Comparison of ENCODE assay signal across 1 fruit fly cellular context in genomic region chrX:6804485-6805295, dm6.
TF ChIP-seq lines count a peak whose summit lies in the region.

No protein-coding gene starts in this region.

TF ChIP-seq in whole organism, embryonic, 481 proteins besides CTCF, POLR2A, EP300 and RAD21 (continued from another document and continues in another):
- TF ChIP-seq corto (GFP tag; optimal IDR thresholded peaks at IDR 0.05; lab: Kevin White, UChicago): peak; percentile 93
- TF ChIP-seq Deaf1 (tag; optimal IDR thresholded peaks at IDR 0.05; lab: Kevin White, UChicago): no peak
- peak; percentile 88 for TF ChIP-seq slbo (GFP tag; IDR thresholded peaks at IDR 0.05; lab: Robert Waterston, UW)
- TF ChIP-seq CG15269 (tag; optimal IDR thresholded peaks at IDR 0.05; lab: Kevin White, UChicago): no peak
- no peak for TF ChIP-seq cad (GFP tag; optimal IDR thresholded peaks at IDR 0.05; lab: Kevin White, UChicago)
- TF ChIP-seq Kr (GFP tag; optimal IDR thresholded peaks at IDR 0.05; lab: Kevin White, UChicago): no peak
- TF ChIP-seq Hr78 (GFP tag; optimal IDR thresholded peaks at IDR 0.05; lab: Kevin White, UChicago): no peak
- peak; percentile 5 for TF ChIP-seq kay (GFP tag; optimal IDR thresholded peaks at IDR 0.05; lab: Kevin White, UChicago)
- peak; percentile 55 for TF ChIP-seq Asciz (GFP tag; optimal IDR thresholded peaks at IDR 0.05; lab: Kevin White, UChicago)
- no peak for TF ChIP-seq CG2678 (tag; optimal IDR thresholded peaks at IDR 0.05; lab: Kevin White, UChicago)
- peak; percentile 53 for TF ChIP-seq Six4 (GFP tag; optimal IDR thresholded peaks at IDR 0.05; lab: Kevin White, UChicago)
- TF ChIP-seq mld (GFP tag; IDR thresholded peaks at IDR 0.05; lab: Robert Waterston, UW; ENCODE audit: partially characterized antibody): no peak
- peak; percentile 34 for TF ChIP-seq CG17802 (tag; optimal IDR thresholded peaks at IDR 0.05; lab: Kevin White, UChicago)
- no peak for TF ChIP-seq zf30C (GFP tag; optimal IDR thresholded peaks at IDR 0.05; lab: Kevin White, UChicago)
- TF ChIP-seq br (optimal IDR thresholded peaks at IDR 0.05; lab: Kevin White, UChicago): no peak
- peak; percentile 42; the same call in 1 of the 2 replicates for TF ChIP-seq dan (GFP tag; IDR thresholded peaks at IDR 0.05; lab: Robert Waterston, UW)
- peak; percentile 84 for TF ChIP-seq CG2712 (tag; optimal IDR thresholded peaks at IDR 0.05; lab: Kevin White, UChicago)
- no peak for TF ChIP-seq sima (GFP tag; optimal IDR thresholded peaks at IDR 0.05; lab: Kevin White, UChicago)
- no peak for TF ChIP-seq gcm2 (GFP tag; optimal IDR thresholded peaks at IDR 0.05; lab: Kevin White, UChicago)
- TF ChIP-seq usp (GFP tag; optimal IDR thresholded peaks at IDR 0.05; lab: Kevin White, UChicago): no peak
- peak; percentile 47 for TF ChIP-seq wek (GFP tag; optimal IDR thresholded peaks at IDR 0.05; lab: Kevin White, UChicago)
- TF ChIP-seq ken (GFP tag; IDR thresholded peaks at IDR 0.05; lab: Robert Waterston, UW): peak; percentile 93
- peak; percentile 43 for TF ChIP-seq zfh2 (GFP tag; optimal IDR thresholded peaks at IDR 0.05; lab: Kevin White, UChicago)
- peak; percentile 76; the same call in 1 of the 2 replicates for TF ChIP-seq al (GFP tag; IDR thresholded peaks at IDR 0.05; lab: Robert Waterston, UW)
- TF ChIP-seq mam (GFP tag; optimal IDR thresholded peaks at IDR 0.05; lab: Kevin White, UChicago): peak; percentile 62
- peak; percentile 81 for TF ChIP-seq CG2889 (GFP tag; IDR thresholded peaks at IDR 0.05; lab: Robert Waterston, UW)
- TF ChIP-seq Neu2 (GFP tag; optimal IDR thresholded peaks at IDR 0.05; lab: Kevin White, UChicago; ENCODE audit: borderline replicate concordance): no peak
- TF ChIP-seq mirr (GFP tag; optimal IDR thresholded peaks at IDR 0.05; lab: Kevin White, UChicago): no peak
- peak; percentile 89 for TF ChIP-seq CG9932 (GFP tag; IDR thresholded peaks at IDR 0.05; lab: Robert Waterston, UW)
- TF ChIP-seq Scr (GFP tag; IDR thresholded peaks at IDR 0.05; lab: Robert Waterston, UW; ENCODE audit: partially characterized antibody): 0 out of 2 replicates have a peak, but pooled peaks have one; percentile 8
- no peak for TF ChIP-seq pzg (GFP tag; optimal IDR thresholded peaks at IDR 0.05; lab: Kevin White, UChicago)
- peak; percentile 89 for TF ChIP-seq sisA (GFP tag; IDR thresholded peaks at IDR 0.05; lab: Robert Waterston, UW)
- TF ChIP-seq dmrt11E (tag; optimal IDR thresholded peaks at IDR 0.05; lab: Kevin White, UChicago): peak; percentile 77
- TF ChIP-seq gem (tag; optimal IDR thresholded peaks at IDR 0.05; lab: Kevin White, UChicago): peak; percentile 86
- peak; percentile 87 for TF ChIP-seq dysf (GFP tag; IDR thresholded peaks at IDR 0.05; lab: Robert Waterston, UW)
- no peak for TF ChIP-seq nerfin-2 (GFP tag; IDR thresholded peaks at IDR 0.05; lab: Robert Waterston, UW; ENCODE audit: partially characterized antibody)
- TF ChIP-seq CG1602 (GFP tag; optimal IDR thresholded peaks at IDR 0.05; lab: Kevin White, UChicago): peak; percentile 77
- TF ChIP-seq CG6689 (GFP tag; IDR thresholded peaks at IDR 0.05; lab: Robert Waterston, UW): peak; percentile 90
- TF ChIP-seq NC2α (GFP tag; optimal IDR thresholded peaks at IDR 0.05; lab: Kevin White, UChicago): peak; percentile 29
- peak; percentile 74 for TF ChIP-seq CG12659 (GFP tag; optimal IDR thresholded peaks at IDR 0.05; lab: Kevin White, UChicago)
- TF ChIP-seq Xrp1 (GFP tag; IDR thresholded peaks at IDR 0.05; lab: Robert Waterston, UW): peak; percentile 90
- TF ChIP-seq Oli (tag; optimal IDR thresholded peaks at IDR 0.05; lab: Kevin White, UChicago): peak; percentile 79
- TF ChIP-seq CG3847 (GFP tag; IDR thresholded peaks at IDR 0.05; lab: Robert Waterston, UW): peak; percentile 69
- TF ChIP-seq Dbx (GFP tag; IDR thresholded peaks at IDR 0.05; lab: Robert Waterston, UW): peak; percentile 80; the same call in 2 of the 3 replicates
- TF ChIP-seq Pdp1 (GFP tag; optimal IDR thresholded peaks at IDR 0.05; lab: Kevin White, UChicago): peak in 1 of 2 experiments; percentile 62
- TF ChIP-seq lola (GFP tag; optimal IDR thresholded peaks at IDR 0.05; lab: Kevin White, UChicago): peak in 1 of 3 experiments; percentile 73
- peak; percentile 81 for TF ChIP-seq lmd (GFP tag; IDR thresholded peaks at IDR 0.05; lab: Robert Waterston, UW)
- TF ChIP-seq CG7963 (GFP tag; IDR thresholded peaks at IDR 0.05; lab: Robert Waterston, UW; ENCODE audit: partially characterized antibody): no peak
- no peak for TF ChIP-seq slou (GFP tag; optimal IDR thresholded peaks at IDR 0.05; lab: Kevin White, UChicago)
- TF ChIP-seq HmgD (GFP tag; optimal IDR thresholded peaks at IDR 0.05; lab: Kevin White, UChicago): no peak
- peak; percentile 93 for TF ChIP-seq Ets65A (GFP tag; lab: Kevin White, UChicago)
- peak; percentile 63 for TF ChIP-seq CG9437 (GFP tag; optimal IDR thresholded peaks at IDR 0.05; lab: Kevin White, UChicago)
- peak; percentile 90 for TF ChIP-seq Gug (GFP tag; IDR thresholded peaks at IDR 0.05; lab: Robert Waterston, UW)
- peak; percentile 89 for TF ChIP-seq Rx (GFP tag; IDR thresholded peaks at IDR 0.05; lab: Robert Waterston, UW)
- peak; percentile 81 for TF ChIP-seq CG9727 (GFP tag; optimal IDR thresholded peaks at IDR 0.05; lab: Kevin White, UChicago)
- peak; percentile 37 for TF ChIP-seq B-H2 (GFP tag; optimal IDR thresholded peaks at IDR 0.05; lab: Kevin White, UChicago)
- no peak for TF ChIP-seq dmrt99B (tag; optimal IDR thresholded peaks at IDR 0.05; lab: Kevin White, UChicago)
- TF ChIP-seq CG13894 (tag; optimal IDR thresholded peaks at IDR 0.05; lab: Kevin White, UChicago): peak; percentile 75
- peak; percentile 83 for TF ChIP-seq Hsf (GFP tag; optimal IDR thresholded peaks at IDR 0.05; lab: Kevin White, UChicago)
- no peak for TF ChIP-seq emc (GFP tag; optimal IDR thresholded peaks at IDR 0.05; lab: Kevin White, UChicago)
- TF ChIP-seq pum (GFP tag; optimal IDR thresholded peaks at IDR 0.05; lab: Kevin White, UChicago): peak; percentile 56
- no peak for TF ChIP-seq eyg (GFP tag; optimal IDR thresholded peaks at IDR 0.05; lab: Kevin White, UChicago)
- peak; percentile 58 for TF ChIP-seq zen (tag; optimal IDR thresholded peaks at IDR 0.05; lab: Kevin White, UChicago)
- peak; percentile 66 for TF ChIP-seq CG16863 (GFP tag; optimal IDR thresholded peaks at IDR 0.05; lab: Kevin White, UChicago)
- TF ChIP-seq E2f1 (GFP tag; IDR thresholded peaks at IDR 0.05; lab: Robert Waterston, UW): peak; percentile 83
- no peak for TF ChIP-seq knrl (GFP tag; IDR thresholded peaks at IDR 0.05; lab: Robert Waterston, UW; ENCODE audit: partially characterized antibody)
- no peak for TF ChIP-seq unpg (GFP tag; optimal IDR thresholded peaks at IDR 0.05; lab: Kevin White, UChicago)
- peak; percentile 85 for TF ChIP-seq CG4730 (GFP tag; IDR thresholded peaks at IDR 0.05; lab: Robert Waterston, UW)
- TF ChIP-seq Jarid2 (GFP tag; optimal IDR thresholded peaks at IDR 0.05; lab: Kevin White, UChicago): peak; percentile 16
- no peak for TF ChIP-seq Blimp-1 (GFP tag; optimal IDR thresholded peaks at IDR 0.05; lab: Kevin White, UChicago)
- TF ChIP-seq nom (GFP tag; optimal IDR thresholded peaks at IDR 0.05; lab: Kevin White, UChicago): peak; percentile 36
- peak; percentile 97 for TF ChIP-seq Drgx (GFP tag; IDR thresholded peaks at IDR 0.05; lab: Robert Waterston, UW)
- peak; percentile 63 for TF ChIP-seq pnt (GFP tag; optimal IDR thresholded peaks at IDR 0.05; lab: Kevin White, UChicago)
- peak; percentile 81 for TF ChIP-seq CG8924 (tag; optimal IDR thresholded peaks at IDR 0.05; lab: Kevin White, UChicago)
- peak; percentile 77 for TF ChIP-seq lilli (GFP tag; optimal IDR thresholded peaks at IDR 0.05; lab: Kevin White, UChicago)
- peak; percentile 67 for TF ChIP-seq CG18476 (GFP tag; optimal IDR thresholded peaks at IDR 0.05; lab: Kevin White, UChicago)
- no peak for TF ChIP-seq ato (GFP tag; IDR thresholded peaks at IDR 0.05; lab: Robert Waterston, UW; ENCODE audit: partially characterized antibody)
- peak; percentile 64 for TF ChIP-seq Hand (GFP tag; optimal IDR thresholded peaks at IDR 0.05; lab: Kevin White, UChicago)
- peak; percentile 55 for TF ChIP-seq jumu (GFP tag; optimal IDR thresholded peaks at IDR 0.05; lab: Kevin White, UChicago)
- peak; percentile 57 to 81 for TF ChIP-seq chif (GFP tag; optimal IDR thresholded peaks at IDR 0.05; lab: Kevin White, UChicago)
- TF ChIP-seq CG34376 (GFP tag; optimal IDR thresholded peaks at IDR 0.05; lab: Kevin White, UChicago): no peak
- 0 out of 2 replicates have a peak, but pooled peaks have one; percentile 16 for TF ChIP-seq Dref (GFP tag; IDR thresholded peaks at IDR 0.05; lab: Robert Waterston, UW)
- TF ChIP-seq CG5245 (GFP tag; optimal IDR thresholded peaks at IDR 0.05; lab: Kevin White, UChicago): peak; percentile 56
- peak; percentile 83 for TF ChIP-seq CG14014 (GFP tag; IDR thresholded peaks at IDR 0.05; lab: Robert Waterston, UW)
- TF ChIP-seq CG13624 (GFP tag; optimal IDR thresholded peaks at IDR 0.05; lab: Kevin White, UChicago): peak; percentile 41
- TF ChIP-seq GATAe (GFP tag; conservative IDR thresholded peaks at IDR 0.05; lab: Robert Waterston, UW): no peak
- peak; percentile 84 for TF ChIP-seq CG14050 (GFP tag; IDR thresholded peaks at IDR 0.05; lab: Robert Waterston, UW)
- peak; percentile 30 for TF ChIP-seq CG4282 (GFP tag; optimal IDR thresholded peaks at IDR 0.05; lab: Kevin White, UChicago)
- no peak for TF ChIP-seq z (GFP tag; IDR thresholded peaks at IDR 0.05; lab: Robert Waterston, UW)
- TF ChIP-seq CG1233 (GFP tag; optimal IDR thresholded peaks at IDR 0.05; lab: Kevin White, UChicago): peak; percentile 46
- no peak for TF ChIP-seq h (optimal IDR thresholded peaks at IDR 0.05; lab: Kevin White, UChicago)
- TF ChIP-seq croc (GFP tag; conservative IDR thresholded peaks at IDR 0.05; lab: Robert Waterston, UW): peak; percentile 63; the same call in 2 of the 3 replicates
- TF ChIP-seq crc (GFP tag; optimal IDR thresholded peaks at IDR 0.05; lab: Kevin White, UChicago): peak; percentile 29
- peak; percentile 49 for TF ChIP-seq Ravus (GFP tag; IDR thresholded peaks at IDR 0.05; lab: Robert Waterston, UW)
- peak; percentile 71; the same call in 2 of the 3 replicates for TF ChIP-seq CG6175 (GFP tag; IDR thresholded peaks at IDR 0.05; lab: Robert Waterston, UW)
- TF ChIP-seq CG7372 (GFP tag; IDR thresholded peaks at IDR 0.05; lab: Robert Waterston, UW): peak; percentile 79
- peak; percentile 1 for TF ChIP-seq sug (tag; optimal IDR thresholded peaks at IDR 0.05; lab: Kevin White, UChicago)
- peak; percentile 72; the same call in 1 of the 2 replicates for TF ChIP-seq sim (GFP tag; IDR thresholded peaks at IDR 0.05; lab: Robert Waterston, UW)
- peak; percentile 84 for TF ChIP-seq Xbp1 (GFP tag; optimal IDR thresholded peaks at IDR 0.05; lab: Kevin White, UChicago)
- peak; percentile 72 for TF ChIP-seq Taf1 (GFP tag; IDR thresholded peaks at IDR 0.05; lab: Robert Waterston, UW)
- TF ChIP-seq amos (GFP tag; IDR thresholded peaks at IDR 0.05; lab: Robert Waterston, UW; ENCODE audit: partially characterized antibody): no peak
- TF ChIP-seq Vsx1 (GFP tag; optimal IDR thresholded peaks at IDR 0.05; lab: Kevin White, UChicago): no peak
- TF ChIP-seq Hr3 (GFP tag; optimal IDR thresholded peaks at IDR 0.05; lab: Kevin White, UChicago): peak; percentile 73
- peak; percentile 51 for TF ChIP-seq fd102C (GFP tag; optimal IDR thresholded peaks at IDR 0.05; lab: Kevin White, UChicago)
- peak; percentile 11 for TF ChIP-seq MESR4 (GFP tag; optimal IDR thresholded peaks at IDR 0.05; lab: Kevin White, UChicago)
- TF ChIP-seq Lhr (GFP tag; optimal IDR thresholded peaks at IDR 0.05; lab: Kevin White, UChicago): peak; percentile 47
- TF ChIP-seq fd64A (GFP tag; optimal IDR thresholded peaks at IDR 0.05; lab: Kevin White, UChicago): peak; percentile 18
- TF ChIP-seq D19A (tag; optimal IDR thresholded peaks at IDR 0.05; lab: Kevin White, UChicago): peak; percentile 78
- peak; percentile 7 for TF ChIP-seq CG3065 (GFP tag; optimal IDR thresholded peaks at IDR 0.05; lab: Kevin White, UChicago)
- peak; percentile 69 for TF ChIP-seq CG7556 (GFP tag; optimal IDR thresholded peaks at IDR 0.05; lab: Kevin White, UChicago)
- no peak for TF ChIP-seq CG7839 (tag; optimal IDR thresholded peaks at IDR 0.05; lab: Kevin White, UChicago)
- TF ChIP-seq MBD-R2 (GFP tag; IDR thresholded peaks at IDR 0.05; lab: Robert Waterston, UW): peak; percentile 67; the same call in 1 of the 2 replicates
- TF ChIP-seq Nf-YC (tag; optimal IDR thresholded peaks at IDR 0.05; lab: Kevin White, UChicago): no peak
- no peak for TF ChIP-seq Hey (tag; optimal IDR thresholded peaks at IDR 0.05; lab: Kevin White, UChicago)
- peak; percentile 78 for TF ChIP-seq Fer3 (tag; optimal IDR thresholded peaks at IDR 0.05; lab: Kevin White, UChicago)
- TF ChIP-seq CG34224 (GFP tag; IDR thresholded peaks at IDR 0.05; lab: Robert Waterston, UW; ENCODE audit: partially characterized antibody): no peak
- TF ChIP-seq CG9609 (GFP tag; optimal IDR thresholded peaks at IDR 0.05; lab: Kevin White, UChicago): peak; percentile 51
- peak; percentile 61; the same call in 1 of the 2 replicates for TF ChIP-seq bowl (GFP tag; IDR thresholded peaks at IDR 0.05; lab: Robert Waterston, UW)
- peak; percentile 33 for TF ChIP-seq vfl (GFP tag; optimal IDR thresholded peaks at IDR 0.05; lab: Kevin White, UChicago)
- no peak for TF ChIP-seq sqz (GFP tag; optimal IDR thresholded peaks at IDR 0.05; lab: Kevin White, UChicago)
- peak; percentile 79 for TF ChIP-seq HHEX (GFP tag; optimal IDR thresholded peaks at IDR 0.05; lab: Kevin White, UChicago)
- TF ChIP-seq HmgZ (tag; optimal IDR thresholded peaks at IDR 0.05; lab: Kevin White, UChicago): peak; percentile 51
- no peak; the same call in 1 of the 2 replicates for TF ChIP-seq CG31441 (GFP tag; IDR thresholded peaks at IDR 0.05; lab: Robert Waterston, UW)
- no peak for TF ChIP-seq prd (optimal IDR thresholded peaks at IDR 0.05; lab: Kevin White, UChicago)
- peak; percentile 93 for TF ChIP-seq prd (GFP tag; IDR thresholded peaks at IDR 0.05; lab: Robert Waterston, UW)
- peak; percentile 50; the same call in 1 of the 2 replicates for TF ChIP-seq ro (GFP tag; IDR thresholded peaks at IDR 0.05; lab: Robert Waterston, UW)
- peak; percentile 23 for TF ChIP-seq exex (tag; optimal IDR thresholded peaks at IDR 0.05; lab: Kevin White, UChicago)
- TF ChIP-seq Camta (GFP tag; optimal IDR thresholded peaks at IDR 0.05; lab: Kevin White, UChicago): peak; percentile 39
- TF ChIP-seq CG2116 (GFP tag; optimal IDR thresholded peaks at IDR 0.05; lab: Kevin White, UChicago): no peak
- no peak for TF ChIP-seq grn (GFP tag; optimal IDR thresholded peaks at IDR 0.05; lab: Kevin White, UChicago)
- TF ChIP-seq Dad (GFP tag; optimal IDR thresholded peaks at IDR 0.05; lab: Kevin White, UChicago): peak; percentile 51
